Worm (Caenorhabditis elegans): ENCODE results near the gene Y24D9B.1.

Gene Y24D9B.1

DNA sequence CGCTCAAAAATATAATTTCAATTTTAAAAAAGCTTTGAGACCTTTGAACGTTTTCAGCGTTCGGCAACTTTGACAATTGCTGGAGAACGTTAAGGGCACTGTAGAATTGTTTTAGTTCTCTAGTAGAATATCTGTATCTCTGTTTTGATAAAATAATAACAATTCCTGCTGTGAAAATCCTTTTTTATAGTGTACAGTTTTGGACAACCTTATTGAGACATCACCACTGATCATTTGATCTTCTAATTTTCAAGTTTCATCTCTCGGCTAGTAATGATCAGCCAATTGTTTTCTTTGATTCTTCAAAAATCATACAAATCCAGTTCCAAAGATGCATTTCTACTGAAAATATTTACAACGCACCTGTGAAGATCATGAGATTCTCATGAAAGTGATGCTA is 24.6 kb upstream of the Y24D9B.1 start, which contains the start of gene F15E6.10:
Gene F15E6.10 (plus strand): TSS at position 301 of the 400 bp plus-strand sequence.
- TF ChIP-seq ama-1 (optimal IDR thresholded peaks at IDR 0.05) (no peak), ztf-1 (GFP tag; conservative IDR thresholded peaks at IDR 0.05) (no peak), nhr-12 (tag; optimal IDR thresholded peaks at IDR 0.05) (no peak), nhr-21 (tag; optimal IDR thresholded peaks at IDR 0.05) (no peak), mdl-1 (tag; optimal IDR thresholded peaks at IDR 0.05) (no peak), crh-2 (tag; optimal IDR thresholded peaks at IDR 0.05) (no peak), ZK546.5 (tag; optimal IDR thresholded peaks at IDR 0.05) (no peak), unc-39 (tag; optimal IDR thresholded peaks at IDR 0.05) (no peak)

- peak; percentile 18 for TF ChIP-seq nhr-129 (tag; optimal IDR thresholded peaks at IDR 0.05)
- TF ChIP-seq ama-1 (optimal IDR thresholded peaks at IDR 0.05) = no peak
- TF ChIP-seq crh-2 (tag; optimal IDR thresholded peaks at IDR 0.05) = no peak
- TF ChIP-seq mdl-1 (tag; optimal IDR thresholded peaks at IDR 0.05) = no peak
- TF ChIP-seq sma-3 (GFP tag; optimal IDR thresholded peaks at IDR 0.05) = peak; percentile 85
- TF ChIP-seq nhr-21 (tag; optimal IDR thresholded peaks at IDR 0.05) = peak; percentile 72
- TF ChIP-seq sma-9 (GFP tag; optimal IDR thresholded peaks at IDR 0.05) = peak; percentile 78
- TF ChIP-seq sma-9 (tag; optimal IDR thresholded peaks at IDR 0.05) = no peak
- peak; percentile 72 for TF ChIP-seq nhr-25 (tag; optimal IDR thresholded peaks at IDR 0.05)
- no peak for TF ChIP-seq ztf-11 (tag; optimal IDR thresholded peaks at IDR 0.05)
- peak; percentile 23 for TF ChIP-seq gmeb-1 (tag; optimal IDR thresholded peaks at IDR 0.05)
- no peak for TF ChIP-seq elt-1 (tag; optimal IDR thresholded peaks at IDR 0.05)
- TF ChIP-seq lsy-2 (tag; optimal IDR thresholded peaks at IDR 0.05) = no peak
Measured at ce11 chrIV:4294552-4294951, 22.6 kb upstream of the Y24D9B.1 start, which contains the start of gene F15E6.3. TSS of gene F15E6.3 (plus strand) at chrIV:4294895.

- TF ChIP-seq lin-39 (tag; optimal IDR thresholded peaks at IDR 0.05) (no peak), nhr-77 (tag; optimal IDR thresholded peaks at IDR 0.05) (no peak), dmd-4 (tag; optimal IDR thresholded peaks at IDR 0.05) (no peak), ztf-1 (GFP tag; conservative IDR thresholded peaks at IDR 0.05) (no peak), zag-1 (tag; optimal IDR thresholded peaks at IDR 0.05) (no peak), peb-1 (tag; optimal IDR thresholded peaks at IDR 0.05) (no peak)
Measured at ce11 chrIV:4298983-4299382, 18.2 kb upstream of the Y24D9B.1 start, which contains the start of gene F15E6.9. TSS of gene F15E6.9 (minus strand) at chrIV:4299083.

DNA sequence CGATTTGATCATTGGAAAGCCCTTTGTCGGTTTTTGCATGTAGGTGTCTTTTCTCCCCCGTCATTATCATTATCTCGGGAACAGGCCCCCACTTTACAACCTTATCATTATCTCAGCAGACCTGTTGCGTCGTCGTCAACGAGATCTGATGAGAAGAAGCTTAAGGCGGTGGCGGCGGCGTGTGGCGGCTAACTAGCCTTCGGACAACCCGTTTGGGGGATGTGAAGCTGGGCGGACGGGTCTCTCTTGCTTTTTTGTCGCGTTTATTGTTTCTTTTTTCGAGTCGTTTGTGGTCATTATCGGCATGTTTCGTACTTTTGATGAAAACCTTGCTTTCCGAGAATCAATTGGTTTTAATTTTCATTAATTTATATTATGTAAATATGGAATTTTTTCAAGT is 17.2 kb upstream of the Y24D9B.1 start:
- TF ChIP-seq dmd-4 (tag; optimal IDR thresholded peaks at IDR 0.05) = no peak
- peak; percentile 44 for TF ChIP-seq nhr-25 (tag; optimal IDR thresholded peaks at IDR 0.05)
- no peak for TF ChIP-seq unc-55 (GFP tag; optimal IDR thresholded peaks at IDR 0.05)
- peak; percentile 30 for TF ChIP-seq nhr-21 (tag; optimal IDR thresholded peaks at IDR 0.05)
- TF ChIP-seq mdl-1 (tag; optimal IDR thresholded peaks at IDR 0.05) = no peak
- no peak for TF ChIP-seq peb-1 (tag; optimal IDR thresholded peaks at IDR 0.05)
- TF ChIP-seq nhr-237 (tag; optimal IDR thresholded peaks at IDR 0.05) = no peak
- no peak for TF ChIP-seq lin-13 (GFP tag; optimal IDR thresholded peaks at IDR 0.05)

DNA sequence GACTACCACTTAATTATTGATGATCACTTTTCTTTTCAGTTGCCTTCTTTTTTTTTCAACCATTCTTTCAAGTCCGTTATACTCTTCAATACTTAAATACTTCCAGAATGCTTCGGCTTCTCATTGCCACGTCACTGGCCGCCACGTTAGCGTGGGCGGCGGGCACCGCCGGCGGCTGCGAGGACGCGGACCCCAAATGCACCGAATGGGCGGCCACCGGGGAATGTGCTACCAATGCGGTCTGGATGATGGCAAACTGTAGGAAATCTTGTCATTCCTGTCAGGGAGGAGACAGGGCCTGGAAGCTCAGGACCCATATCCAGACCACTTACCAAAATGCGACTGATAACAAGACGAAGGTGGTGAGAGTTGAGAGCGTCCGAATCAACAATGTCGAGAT is 16.0 kb upstream of the Y24D9B.1 start, which contains the start of gene lgc-22:
Gene lgc-22 (plus strand): TSS at position 105 of the 400 bp plus-strand sequence.
- TF ChIP-seq nhr-237 (tag; optimal IDR thresholded peaks at IDR 0.05) = no peak
- TF ChIP-seq elt-1 (tag; optimal IDR thresholded peaks at IDR 0.05) = no peak
- TF ChIP-seq ZK546.5 (tag; optimal IDR thresholded peaks at IDR 0.05) = no peak
- TF ChIP-seq crh-2 (tag; optimal IDR thresholded peaks at IDR 0.05) = no peak
- no peak for TF ChIP-seq snpc-4 (tag; optimal IDR thresholded peaks at IDR 0.05)
- no peak for TF ChIP-seq nhr-11 (tag; optimal IDR thresholded peaks at IDR 0.05)
- no peak for TF ChIP-seq R02D3.7 (tag; optimal IDR thresholded peaks at IDR 0.05)
- no peak for TF ChIP-seq mdl-1 (tag; optimal IDR thresholded peaks at IDR 0.05)
- no peak for TF ChIP-seq nhr-10 (tag; optimal IDR thresholded peaks at IDR 0.05)
- TF ChIP-seq nhr-129 (tag; optimal IDR thresholded peaks at IDR 0.05) = no peak
- TF ChIP-seq nhr-25 (tag; optimal IDR thresholded peaks at IDR 0.05) = no peak
- TF ChIP-seq unc-62 (GFP tag; optimal IDR thresholded peaks at IDR 0.05) = no peak
- no peak for TF ChIP-seq unc-55 (GFP tag; optimal IDR thresholded peaks at IDR 0.05)
- no peak for TF ChIP-seq sem-4 (tag; optimal IDR thresholded peaks at IDR 0.05)
- TF ChIP-seq egl-27 (tag; optimal IDR thresholded peaks at IDR 0.05) = no peak
- no peak for TF ChIP-seq C34F6.9 (tag; optimal IDR thresholded peaks at IDR 0.05)

DNA sequence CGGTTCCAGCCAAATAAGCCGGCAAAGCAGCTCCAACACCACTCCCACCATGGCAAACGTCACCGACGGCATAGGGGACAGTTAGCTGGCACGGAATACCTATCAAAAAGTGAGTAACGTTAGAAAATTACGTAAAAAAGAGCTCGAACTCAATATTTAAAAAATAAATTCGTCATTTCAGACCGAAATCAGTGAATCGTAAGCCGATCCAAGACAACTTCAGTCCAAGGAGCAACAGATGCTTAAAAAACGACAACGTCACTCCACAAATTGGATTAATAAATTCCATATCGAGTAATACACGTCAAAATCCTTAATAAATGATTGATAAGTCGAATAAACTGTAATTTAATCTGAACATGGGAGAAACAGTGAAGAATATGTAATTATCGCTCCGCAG is 10.8 kb upstream of the Y24D9B.1 start:
- TF ChIP-seq snpc-4 (tag; optimal IDR thresholded peaks at IDR 0.05) (no peak), nhr-6 (tag; optimal IDR thresholded peaks at IDR 0.05) (no peak), nhr-21 (tag; optimal IDR thresholded peaks at IDR 0.05) (no peak), F13H6.1 (tag; optimal IDR thresholded peaks at IDR 0.05) (no peak), mdl-1 (tag; optimal IDR thresholded peaks at IDR 0.05) (no peak), unc-62 (GFP tag; optimal IDR thresholded peaks at IDR 0.05) (no peak), alr-1 (tag; optimal IDR thresholded peaks at IDR 0.05) (no peak), skn-1 (tag; optimal IDR thresholded peaks at IDR 0.05) (no peak), mab-5 (tag; optimal IDR thresholded peaks at IDR 0.05) (no peak), sem-4 (tag; optimal IDR thresholded peaks at IDR 0.05) (no peak), Y55F3AM.14 (GFP tag; optimal IDR thresholded peaks at IDR 0.05) (no peak), dmd-4 (tag; optimal IDR thresholded peaks at IDR 0.05) (no peak), ceh-82 (tag; optimal IDR thresholded peaks at IDR 0.05) (no peak), nhr-25 (tag; optimal IDR thresholded peaks at IDR 0.05) (no peak), sma-3 (GFP tag; optimal IDR thresholded peaks at IDR 0.05) (no peak), peb-1 (tag; optimal IDR thresholded peaks at IDR 0.05) (no peak), lin-39 (tag; optimal IDR thresholded peaks at IDR 0.05) (no peak), lin-11 (tag; optimal IDR thresholded peaks at IDR 0.05) (no peak), unc-39 (tag; optimal IDR thresholded peaks at IDR 0.05) (no peak), nhr-12 (tag; optimal IDR thresholded peaks at IDR 0.05) (no peak)
